Worm (Caenorhabditis elegans): ENCODE measurements around the gene talp-3.

The talp-3 gene

DNA sequence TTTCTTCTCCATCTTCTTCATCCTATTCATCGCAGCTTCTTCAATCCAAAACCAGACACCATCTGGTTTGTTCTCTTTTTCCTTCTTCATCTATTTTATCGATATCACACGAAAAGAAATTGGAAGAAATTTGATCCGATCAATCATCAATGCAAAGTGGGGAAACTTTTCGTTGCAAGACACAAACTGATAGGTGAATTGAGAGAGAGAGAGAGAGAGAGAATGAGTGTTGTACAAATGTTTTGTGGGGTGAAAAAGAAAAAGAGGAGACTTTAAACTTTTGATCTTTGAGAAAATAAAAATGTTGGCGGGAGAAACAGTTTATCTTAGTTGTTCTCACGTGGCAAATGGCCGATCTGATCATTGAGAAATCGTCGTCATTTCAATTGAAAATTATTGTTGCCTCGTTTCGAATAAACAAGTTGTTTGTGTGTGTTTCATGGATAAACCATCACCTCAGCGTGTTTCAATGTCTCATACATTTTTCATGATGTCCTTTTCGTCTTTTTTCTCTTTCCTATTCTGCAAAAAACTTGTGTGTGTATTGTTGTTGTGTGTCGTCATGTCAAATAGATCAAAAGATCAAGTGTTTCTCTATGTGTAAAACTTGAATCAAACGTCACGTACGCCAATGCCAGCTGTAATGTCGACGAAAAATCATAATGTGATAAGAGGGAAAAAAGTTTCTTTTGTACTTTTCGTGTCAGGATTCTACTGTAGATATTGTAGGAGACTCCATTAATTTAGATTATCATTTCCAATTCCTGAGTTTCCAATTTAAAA is 40.4 kb downstream of the talp-3 start (continued):
- TF ChIP-seq ceh-63 (GFP tag; optimal IDR thresholded peaks at IDR 0.05) (no peak), nhr-85 (tag) (peak; percentile 97), nhr-84 (tag; optimal IDR thresholded peaks at IDR 0.05) (no peak), ceh-82 (tag; optimal IDR thresholded peaks at IDR 0.05) (no peak), lir-3 (tag; optimal IDR thresholded peaks at IDR 0.05; ENCODE audit: poor library complexity) (no peak), lin-35 (GFP tag; optimal IDR thresholded peaks at IDR 0.05) (peak; percentile 35 to 37), ceh-90 (tag; optimal IDR thresholded peaks at IDR 0.05) (no peak), skn-1 (tag; optimal IDR thresholded peaks at IDR 0.05) (no peak), unc-130 (tag; optimal IDR thresholded peaks at IDR 0.05) (no peak), efl-1 (optimal IDR thresholded peaks at IDR 0.05) (peak; percentile 1 to 24), efl-1 (GFP tag; optimal IDR thresholded peaks at IDR 0.05 in 1 of 2) (peak in 1 of 2 experiments; percentile 94), ceh-8 (GFP tag; optimal IDR thresholded peaks at IDR 0.05) (no peak), nhr-19 (GFP tag; conservative IDR thresholded peaks at IDR 0.05) (peak; percentile 71), unc-98 (GFP tag; IDR thresholded peaks at IDR 0.05) (no peak), zip-4 (GFP tag; optimal IDR thresholded peaks at IDR 0.05) (no peak), isw-1 (GFP tag; IDR thresholded peaks at IDR 0.05) (no peak), egl-13 (tag; optimal IDR thresholded peaks at IDR 0.05) (no peak), fos-1 (tag; optimal IDR thresholded peaks at IDR 0.05) (peak; percentile 27), vab-15 (tag; optimal IDR thresholded peaks at IDR 0.05) (peak; percentile 14), nhr-28 (tag; optimal IDR thresholded peaks at IDR 0.05) (no peak), hlh-4 (tag; optimal IDR thresholded peaks at IDR 0.05) (no peak), Y116A8C.19 (tag; optimal IDR thresholded peaks at IDR 0.05; ENCODE audit: borderline replicate concordance) (no peak), ceh-88 (GFP tag; IDR thresholded peaks at IDR 0.05) (peak; percentile 55; the same call in 1 of the 2 replicates), swsn-7 (tag; optimal IDR thresholded peaks at IDR 0.05) (no peak), sptf-1 (tag; optimal IDR thresholded peaks at IDR 0.05) (no peak), dpl-1 (GFP tag; optimal IDR thresholded peaks at IDR 0.05) (peak in 2 of 3 experiments; percentile 29 to 44), blmp-1 (tag; optimal IDR thresholded peaks at IDR 0.05) (peak; percentile 77), lin-13 (GFP tag; optimal IDR thresholded peaks at IDR 0.05) (no peak), elt-2 (tag; optimal IDR thresholded peaks at IDR 0.05) (peak; percentile 30), nhr-47 (tag; optimal IDR thresholded peaks at IDR 0.05) (peak; percentile 53), pax-3 (tag; optimal IDR thresholded peaks at IDR 0.05) (no peak), tlp-1 (tag; optimal IDR thresholded peaks at IDR 0.05) (no peak), ama-1 (optimal IDR thresholded peaks at IDR 0.05) (no peak), pag-3 (tag; optimal IDR thresholded peaks at IDR 0.05; ENCODE audit: borderline replicate concordance, insufficient read depth) (no peak), nhr-90 (tag; optimal IDR thresholded peaks at IDR 0.05; ENCODE audit: poor library complexity) (peak; percentile 73), ces-1 (GFP tag; optimal IDR thresholded peaks at IDR 0.05) (no peak), ets-5 (GFP tag; IDR thresholded peaks at IDR 0.05) (no peak), lin-14 (GFP tag; optimal IDR thresholded peaks at IDR 0.05) (peak; percentile 82), mab-9 (GFP tag; IDR thresholded peaks at IDR 0.05) (no peak), jun-1 (tag; optimal IDR thresholded peaks at IDR 0.05) (peak; percentile 31), nhr-20 (tag; optimal IDR thresholded peaks at IDR 0.05) (peak; percentile 94), sup-37 (GFP tag; optimal IDR thresholded peaks at IDR 0.05) (no peak), nhr-76 (tag; optimal IDR thresholded peaks at IDR 0.05) (no peak), C34B4.2 (tag; optimal IDR thresholded peaks at IDR 0.05) (no peak), mef-2 (tag; optimal IDR thresholded peaks at IDR 0.05) (no peak), aha-1 (tag; optimal IDR thresholded peaks at IDR 0.05) (no peak), pqm-1 (tag; optimal IDR thresholded peaks at IDR 0.05) (no peak), zag-1 (tag; optimal IDR thresholded peaks at IDR 0.05) (no peak), mep-1 (tag; optimal IDR thresholded peaks at IDR 0.05) (peak; percentile 14), nhr-71 (tag; optimal IDR thresholded peaks at IDR 0.05) (peak; percentile 92), nhr-11 (tag; optimal IDR thresholded peaks at IDR 0.05) (no peak), unc-62 (GFP tag; optimal IDR thresholded peaks at IDR 0.05) (no peak)
